Fruit fly (Drosophila melanogaster) whole organism, prepupa: Measurements from ENCODE around the gene hyx.

Source experiments
- Blimp-1 ChIP-seq: fragments of 200-800 bp; sonication (Bioruptor generic); optimal IDR thresholded peaks from 3 replicates; lab custom pipeline; 2017; ENCODE audit warnings: missing biosample characterization, missing genetic modification characterization, mild to moderate bottlenecking, moderate library complexity, missing genetic modification reagents
- CG10631 ChIP-seq: fragments of 200-800 bp; sonication (Bioruptor generic); optimal IDR thresholded peaks from 2 replicates; lab custom pipeline; 2016; ENCODE audit warnings: missing biosample characterization, missing genetic modification characterization
- CG10669 ChIP-seq: fragments of 200-800 bp; sonication (Bioruptor generic); optimal IDR thresholded peaks from 3 replicates; lab custom pipeline; 2018; ENCODE audit warnings: missing biosample characterization, mild to moderate bottlenecking, missing genetic modification characterization, moderate library complexity
- CG11294 ChIP-seq: fragments of 200-800 bp; sonication (Bioruptor generic); IDR thresholded peaks from 2 replicates; pipeline ENCODE4 v1.3.6; 2022; ENCODE audit warnings: missing biosample characterization, missing genetic modification characterization
- CG11902 ChIP-seq: fragments of 200-800 bp; sonication (Bioruptor generic); optimal IDR thresholded peaks from 3 replicates; lab custom pipeline; 2016; ENCODE audit warnings: missing biosample characterization, missing genetic modification characterization
- CG15336 ChIP-seq: fragments of 200-800 bp; sonication (Bioruptor generic); IDR thresholded peaks from 2 replicates; pipeline ENCODE4 v1.3.6; 2022; ENCODE audit warnings: missing biosample characterization, missing genetic modification characterization
- CG1621 ChIP-seq: fragments of 200-800 bp; sonication (Bioruptor generic); optimal IDR thresholded peaks from 3 replicates; lab custom pipeline; 2018; ENCODE audit warnings: missing biosample characterization, mild to moderate bottlenecking, missing genetic modification characterization
- CG16779 ChIP-seq: fragments of 200-800 bp; sonication (Bioruptor generic); optimal IDR thresholded peaks from 3 replicates; lab custom pipeline; 2017; ENCODE audit warnings: missing biosample characterization, mild to moderate bottlenecking, missing genetic modification characterization
- CG3032 ChIP-seq: fragments of 200-800 bp; optimal IDR thresholded peaks from 2 replicates; lab custom pipeline; 2019; ENCODE audit warnings: missing biosample characterization, mild to moderate bottlenecking, missing genetic modification characterization, moderate library complexity
- CG31627 ChIP-seq: fragments of 200-800 bp; sonication (Bioruptor generic); optimal IDR thresholded peaks from 3 replicates; lab custom pipeline; 2016; ENCODE audit warnings: missing biosample characterization, missing genetic modification characterization
- CG32006 ChIP-seq: fragments of 200-800 bp; sonication (Bioruptor generic); optimal IDR thresholded peaks from 3 replicates; lab custom pipeline; 2017; ENCODE audit warnings: missing biosample characterization, mild to moderate bottlenecking, missing genetic modification characterization
- CG34406 ChIP-seq: fragments of 200-800 bp; sonication (Bioruptor generic); optimal IDR thresholded peaks from 3 replicates; lab custom pipeline; 2016; ENCODE audit warnings: missing biosample characterization, missing genetic modification characterization
- CG4318 ChIP-seq: fragments of 200-800 bp; sonication (Bioruptor generic); optimal IDR thresholded peaks from 3 replicates; lab custom pipeline; 2017; ENCODE audit warnings: missing biosample characterization, mild to moderate bottlenecking, missing genetic modification characterization
- CG6163 ChIP-seq: fragments of 200-800 bp; sonication (Bioruptor generic); IDR thresholded peaks from 3 replicates; pipeline ENCODE4 v1.3.6; 2022; ENCODE audit warnings: missing biosample characterization, missing genetic modification characterization
- CG6276 ChIP-seq: fragments of 200-800 bp; sonication (Bioruptor generic); optimal IDR thresholded peaks from 2 replicates; lab custom pipeline; 2017; ENCODE audit warnings: missing biosample characterization, mild to moderate bottlenecking, missing genetic modification characterization
- CG6792 ChIP-seq: fragments of 200-800 bp; sonication (Bioruptor generic); optimal IDR thresholded peaks from 3 replicates; lab custom pipeline; 2016; ENCODE audit warnings: missing biosample characterization, missing genetic modification characterization
- CG6808 ChIP-seq: fragments of 200-800 bp; sonication (Bioruptor generic); optimal IDR thresholded peaks from 3 replicates; lab custom pipeline; 2017; ENCODE audit warnings: missing biosample characterization, missing genetic modification characterization, mild to moderate bottlenecking, moderate library complexity, missing genetic modification reagents
- CG6854 ChIP-seq: fragments of 200-800 bp; sonication (Bioruptor generic); optimal IDR thresholded peaks from 2 replicates; lab custom pipeline; 2017; ENCODE audit warnings: missing biosample characterization, mild to moderate bottlenecking, missing genetic modification characterization
- CG7368 ChIP-seq: fragments of 200-800 bp; sonication (Bioruptor generic); optimal IDR thresholded peaks from 3 replicates; lab custom pipeline; 2016; ENCODE audit warnings: missing biosample characterization, missing genetic modification characterization
- CG8119 ChIP-seq: fragments of 200-800 bp; sonication (Bioruptor generic); IDR thresholded peaks from 3 replicates; pipeline ENCODE4 v1.3.6; 2022; ENCODE audit warnings: missing biosample characterization, missing genetic modification characterization
- CG8319 ChIP-seq: fragments of 200-800 bp; sonication (Bioruptor generic); optimal IDR thresholded peaks from 3 replicates; lab custom pipeline; 2016; ENCODE audit warnings: missing biosample characterization, missing genetic modification characterization
- CG8632 ChIP-seq: fragments of 200-800 bp; sonication (Bioruptor generic); optimal IDR thresholded peaks from 3 replicates; lab custom pipeline; 2016; ENCODE audit warnings: missing biosample characterization, missing genetic modification characterization
- CG9139 ChIP-seq: fragments of 200-800 bp; sonication (Bioruptor generic); optimal IDR thresholded peaks from 3 replicates; lab custom pipeline; 2017; ENCODE audit warnings: missing biosample characterization, mild to moderate bottlenecking, missing genetic modification characterization
- Eip75B ChIP-seq: fragments of 200-800 bp; sonication (Bioruptor generic); optimal IDR thresholded peaks from 3 replicates; lab custom pipeline; 2016; ENCODE audit warnings: missing biosample characterization, missing genetic modification characterization
- Eip78C ChIP-seq: fragments of 200-800 bp; sonication (Bioruptor generic); peaks from one replicate; lab custom pipeline; 2016; ENCODE audit warnings: missing biosample characterization, missing genetic modification characterization
- Eip93F ChIP-seq: fragments of 200-800 bp; sonication (Bioruptor generic); optimal IDR thresholded peaks from 2 replicates; lab custom pipeline; 2016; ENCODE audit warnings: missing biosample characterization, mild to moderate bottlenecking, missing genetic modification characterization
- Hr39 ChIP-seq: fragments of 200-800 bp; sonication (Bioruptor generic); optimal IDR thresholded peaks from 2 replicates; lab custom pipeline; 2016; ENCODE audit warnings: missing biosample characterization, missing genetic modification characterization
- Lpt ChIP-seq: fragments of 200-800 bp; sonication (Bioruptor generic); optimal IDR thresholded peaks from 3 replicates; lab custom pipeline; 2016; ENCODE audit warnings: missing biosample characterization, missing genetic modification characterization
- OdsH ChIP-seq: fragments of 200-800 bp; sonication (Bioruptor generic); optimal IDR thresholded peaks from 3 replicates; lab custom pipeline; 2016; ENCODE audit warnings: missing biosample characterization, missing genetic modification characterization
- Sox15 ChIP-seq: fragments of 200-800 bp; sonication (Bioruptor generic); optimal IDR thresholded peaks from 3 replicates; lab custom pipeline; 2016; ENCODE audit warnings: missing biosample characterization, missing genetic modification characterization
- achi ChIP-seq: fragments of 200-800 bp; sonication (Bioruptor generic); optimal IDR thresholded peaks from 3 replicates; lab custom pipeline; 2016; ENCODE audit warnings: missing biosample characterization, missing genetic modification characterization
- acj6 ChIP-seq: fragments of 200-800 bp; sonication (Bioruptor generic); optimal IDR thresholded peaks from 3 replicates; lab custom pipeline; 2016; ENCODE audit warnings: missing biosample characterization, missing genetic modification characterization
- cyc ChIP-seq: fragments of 200-800 bp; sonication (Bioruptor generic); optimal IDR thresholded peaks from 3 replicates; lab custom pipeline; 2016; ENCODE audit warnings: missing biosample characterization, missing genetic modification characterization
- dac ChIP-seq: fragments of 200-800 bp; sonication (Bioruptor generic); optimal IDR thresholded peaks from 2 replicates; lab custom pipeline; 2017; ENCODE audit warnings: missing biosample characterization, mild to moderate bottlenecking, missing genetic modification characterization
- eg ChIP-seq: fragments of 200-800 bp; sonication (Bioruptor generic); IDR thresholded peaks from 3 replicates; pipeline ENCODE4 v1.3.6; 2022; ENCODE audit warnings: missing biosample characterization, missing genetic modification characterization
- esn ChIP-seq: fragments of 200-800 bp; sonication (Bioruptor generic); optimal IDR thresholded peaks from 2 replicates; lab custom pipeline; 2016; ENCODE audit warnings: missing biosample characterization, mild to moderate bottlenecking, missing genetic modification characterization, moderate library complexity
- fd59A ChIP-seq: fragments of 200-800 bp; sonication (Bioruptor generic); optimal IDR thresholded peaks from 2 replicates; lab custom pipeline; 2017; ENCODE audit warnings: missing biosample characterization, mild to moderate bottlenecking, missing genetic modification characterization, missing genetic modification reagents
- fd85E ChIP-seq: fragments of 200-800 bp; sonication (Bioruptor generic); optimal IDR thresholded peaks from 3 replicates; lab custom pipeline; 2016; ENCODE audit warnings: missing biosample characterization, missing genetic modification characterization
- fkh ChIP-seq: fragments of 200-800 bp; sonication (Bioruptor generic); optimal IDR thresholded peaks from 3 replicates; lab custom pipeline; 2017; ENCODE audit warnings: missing biosample characterization, mild to moderate bottlenecking, missing genetic modification characterization, moderate library complexity
- lz ChIP-seq: fragments of 200-800 bp; sonication (Bioruptor generic); optimal IDR thresholded peaks from 3 replicates; lab custom pipeline; 2016; ENCODE audit warnings: missing biosample characterization, missing genetic modification characterization
- pdm3 ChIP-seq: fragments of 200-800 bp; sonication (Bioruptor generic); optimal IDR thresholded peaks from 3 replicates; lab custom pipeline; 2016; ENCODE audit warnings: missing biosample characterization, missing genetic modification characterization
- salr ChIP-seq, 2 experiments: fragments of 200-800 bp; sonication (Bioruptor generic); optimal IDR thresholded peaks; 3 replicates each; lab custom pipeline; 2016 to 2018; ENCODE audit warnings: missing biosample characterization in 2 of 2, missing genetic modification characterization in 2 of 2, mild to moderate bottlenecking in 1 of 2
- svp ChIP-seq: fragments of 200-800 bp; sonication (Bioruptor generic); peaks from one replicate; lab custom pipeline; 2016; ENCODE audit warnings: missing biosample characterization, missing genetic modification characterization
- vri ChIP-seq: fragments of 200-800 bp; sonication (Bioruptor generic); optimal IDR thresholded peaks from 3 replicates; lab custom pipeline; 2016; ENCODE audit warnings: missing biosample characterization, mild to moderate bottlenecking, missing genetic modification characterization

The hyx gene

dm6 chr3R:9031797-9032418, 6.7 kb upstream of the hyx start (continued):
- TF ChIP-seq CG6808 (GFP tag; lab: Kevin White, UChicago) (peak; percentile 98), dac (GFP tag; lab: Kevin White, UChicago) (peak; percentile 99), CG16779 (tag; lab: Kevin White, UChicago) (peak; percentile 98), fd85E (GFP tag; lab: Kevin White, UChicago) (peak; percentile 95), CG7368 (GFP tag; lab: Kevin White, UChicago) (peak; percentile 98), CG8319 (GFP tag; lab: Kevin White, UChicago) (peak; percentile 95), CG10631 (peak; percentile 99), Hr39 (GFP tag; lab: Kevin White, UChicago) (peak; percentile 97), Eip75B (GFP tag; lab: Kevin White, UChicago) (peak; percentile 99), CG15336 (GFP tag; lab: Robert Waterston, UW) (peak; percentile 99), fd59A (GFP tag; lab: Kevin White, UChicago) (peak; percentile 98), CG11294 (peak; percentile 97), CG3032 (tag; lab: Kevin White, UChicago) (peak; percentile 98), CG9139 (GFP tag; lab: Kevin White, UChicago) (peak; percentile 97), CG34406 (peak; percentile 97), CG8632 (peak; percentile 98), vri (GFP tag; lab: Kevin White, UChicago) (peak; percentile 97), esn (GFP tag; lab: Kevin White, UChicago) (peak; percentile 98), CG6276 (peak; percentile 99), CG4318 (peak; percentile 98), lz (GFP tag; lab: Kevin White, UChicago) (peak; percentile 97), acj6 (GFP tag; lab: Kevin White, UChicago) (peak; percentile 98), OdsH (GFP tag; lab: Kevin White, UChicago) (peak; percentile 99), pdm3 (GFP tag; lab: Kevin White, UChicago) (peak; percentile 99), Eip93F (peak; percentile 94), Sox15 (GFP tag; lab: Kevin White, UChicago) (peak; percentile 94)
- TF ChIP-seq, all 60 proteins: peak for 59

- TF ChIP-seq CG1621 (tag; lab: Kevin White, UChicago) (peak; percentile 52), CG32006 (GFP tag; lab: Kevin White, UChicago) (peak; percentile 91), CG6854 (GFP tag; lab: Kevin White, UChicago) (peak; percentile 65), Hr39 (GFP tag; lab: Kevin White, UChicago) (peak; percentile 56), CG10669 (peak; percentile 79), CG7368 (GFP tag; lab: Kevin White, UChicago) (peak; percentile 44), CG34406 (peak; percentile 88), CG11902 (peak; percentile 46), lz (GFP tag; lab: Kevin White, UChicago) (peak; percentile 84), fkh (GFP tag; lab: Kevin White, UChicago) (peak; percentile 70), CG3032 (tag; lab: Kevin White, UChicago) (peak; percentile 91), CG6792 (GFP tag; lab: Kevin White, UChicago) (peak; percentile 74), Eip78C (GFP tag; lab: Kevin White, UChicago) (peak; percentile 97), OdsH (GFP tag; lab: Kevin White, UChicago) (peak; percentile 78), CG31627 (GFP tag; lab: Kevin White, UChicago) (peak; percentile 62), CG15336 (GFP tag; lab: Robert Waterston, UW) (peak; percentile 83), achi (GFP tag; lab: Kevin White, UChicago) (peak; percentile 84), svp (peak; percentile 92), CG8119 (GFP tag; lab: Robert Waterston, UW) (peak; percentile 88), CG11294 (peak; percentile 50; the same call in 1 of the 2 replicates), fd59A (GFP tag; lab: Kevin White, UChicago) (peak; percentile 81), Eip93F (peak; percentile 69), salr (GFP tag; optimal IDR thresholded peaks at IDR 0.05; lab: Kevin White, UChicago) (peak in 1 of 2 experiments; percentile 84), esn (GFP tag; lab: Kevin White, UChicago) (peak; percentile 91), CG6163 (GFP tag; lab: Robert Waterston, UW) (peak; percentile 70; the same call in 2 of the 3 replicates), cyc (GFP tag; lab: Kevin White, UChicago) (peak; percentile 58), fd85E (GFP tag; lab: Kevin White, UChicago) (no peak), Eip75B (GFP tag; lab: Kevin White, UChicago) (peak; percentile 84), eg (peak; percentile 77; the same call in 2 of the 3 replicates), Blimp-1 (GFP tag; lab: Kevin White, UChicago) (peak; percentile 72), Lpt (peak; percentile 76), CG10631 (peak; percentile 77), CG9139 (GFP tag; lab: Kevin White, UChicago) (peak; percentile 78), CG16779 (tag; lab: Kevin White, UChicago) (peak; percentile 82), CG6276 (peak; percentile 91), CG6808 (GFP tag; lab: Kevin White, UChicago) (peak; percentile 88)
These were observed 4.8 kb upstream of the hyx start for dm6 chr3R:9033619-9034401.
